Worm (Caenorhabditis elegans) whole organism, late embryonic: ENCODE measurements around the gene F54D8.6.

Experiments
- C08G9.2 ChIP-seq: sonication (generic microtip); optimal IDR thresholded peaks from 2 replicates; lab custom pipeline; 2016; ENCODE audit warnings: mild to moderate bottlenecking, missing genetic modification characterization, moderate library complexity, missing compliant biosample characterization
- C38D4.7 ChIP-seq: fragments of 200-800 bp; sonication (Bioruptor generic); optimal IDR thresholded peaks from 2 replicates; lab custom pipeline; 2018; ENCODE audit warnings: mild to moderate bottlenecking, missing genetic modification characterization, moderate library complexity, missing compliant biosample characterization
- F13H6.1 ChIP-seq: sonication (generic microtip); optimal IDR thresholded peaks from 2 replicates; lab custom pipeline; 2016; ENCODE audit warnings: missing genetic modification characterization, missing compliant biosample characterization
- T23F11.4 ChIP-seq: fragments of 200-800 bp; sonication (Bioruptor generic); optimal IDR thresholded peaks from 2 replicates; lab custom pipeline; 2018; ENCODE audit warnings: mild to moderate bottlenecking, missing genetic modification characterization, missing compliant biosample characterization
- Y22D7AL.16 ChIP-seq: sonication (generic microtip); optimal IDR thresholded peaks from 2 replicates; lab custom pipeline; 2016; ENCODE audit warnings: missing genetic modification characterization, missing compliant biosample characterization
- ahr-1 ChIP-seq: sonication (generic microtip); optimal IDR thresholded peaks from 2 replicates; lab custom pipeline; 2016; ENCODE audit warnings: missing genetic modification characterization, missing compliant biosample characterization
- ceh-18 ChIP-seq: sonication (generic microtip); optimal IDR thresholded peaks from 2 replicates; lab custom pipeline; 2016; ENCODE audit warnings: missing genetic modification characterization, missing compliant biosample characterization
- ceh-19 ChIP-seq: fragments of 200-800 bp; sonication (Bioruptor generic); optimal IDR thresholded peaks from 2 replicates; lab custom pipeline; 2018; ENCODE audit warnings: mild to moderate bottlenecking, missing genetic modification characterization, missing compliant biosample characterization
- ceh-2 ChIP-seq: sonication (generic microtip); optimal IDR thresholded peaks from 2 replicates; lab custom pipeline; 2016; ENCODE audit warnings: missing genotype, missing genetic modification characterization, missing compliant biosample characterization
- ceh-30 ChIP-seq: fragments of 150-350 bp; optimal IDR thresholded peaks from 2 replicates; lab custom pipeline; 2014; ENCODE audit warnings: missing biosample characterization, missing genetic modification characterization
- ceh-31 ChIP-seq: sonication (generic microtip); optimal IDR thresholded peaks from 2 replicates; lab custom pipeline; 2016; ENCODE audit warnings: missing genetic modification characterization, missing compliant biosample characterization
- ceh-34 ChIP-seq: sonication (generic microtip); optimal IDR thresholded peaks from 2 replicates; lab custom pipeline; 2016; ENCODE audit warnings: mild to moderate bottlenecking, missing genetic modification characterization, missing compliant biosample characterization
- ceh-6 ChIP-seq: fragments of 200-800 bp; sonication (Bioruptor generic); optimal IDR thresholded peaks from 2 replicates; lab custom pipeline; 2018; ENCODE audit warnings: mild to moderate bottlenecking, missing genetic modification characterization, missing compliant biosample characterization
- che-1 ChIP-seq: sonication (generic microtip); optimal IDR thresholded peaks from 2 replicates; lab custom pipeline; 2016; ENCODE audit warnings: mild to moderate bottlenecking, missing genetic modification characterization, missing compliant biosample characterization
- ets-4 ChIP-seq: sonication (generic microtip); optimal IDR thresholded peaks from 2 replicates; lab custom pipeline; 2016; ENCODE audit warnings: missing genetic modification characterization, missing compliant biosample characterization
- fax-1 ChIP-seq: sonication (generic microtip); optimal IDR thresholded peaks from 2 replicates; lab custom pipeline; 2016; ENCODE audit warnings: missing genotype, missing genetic modification characterization, missing compliant biosample characterization
- fkh-10 ChIP-seq: fragments of 150-350 bp; optimal IDR thresholded peaks from 2 replicates; lab custom pipeline; 2014; ENCODE audit warnings: missing biosample characterization, missing genetic modification reagents, missing genetic modification characterization
- fkh-6 ChIP-seq: sonication (generic microtip); optimal IDR thresholded peaks from 2 replicates; lab custom pipeline; 2016; ENCODE audit warnings: missing genetic modification characterization, missing compliant biosample characterization
- gmeb-2 ChIP-seq: sonication (generic microtip); optimal IDR thresholded peaks from 2 replicates; lab custom pipeline; 2016; ENCODE audit warnings: missing genetic modification characterization, inconsistent platforms, missing compliant biosample characterization
- hlh-30 ChIP-seq: sonication (generic microtip); optimal IDR thresholded peaks from 2 replicates; lab custom pipeline; 2017; ENCODE audit warnings: antibody characterized with exemption, missing genetic modification characterization, missing compliant biosample characterization; ENCODE audit not compliant: insufficient read depth
- hlh-6 ChIP-seq: sonication (generic microtip); optimal IDR thresholded peaks from 2 replicates; lab custom pipeline; 2016; ENCODE audit warnings: missing genotype, missing genetic modification characterization, missing compliant biosample characterization
- hlh-8 ChIP-seq: sonication (generic microtip); optimal IDR thresholded peaks from 2 replicates; lab custom pipeline; 2016; ENCODE audit warnings: missing genotype, missing genetic modification characterization, missing compliant biosample characterization
- lin-11 ChIP-seq: fragments of 200-800 bp; sonication (Bioruptor generic); optimal IDR thresholded peaks from 2 replicates; lab custom pipeline; 2018; ENCODE audit warnings: mild to moderate bottlenecking, missing genetic modification characterization, missing compliant biosample characterization
- madf-2 ChIP-seq: sonication (generic microtip); optimal IDR thresholded peaks from 2 replicates; lab custom pipeline; 2017; ENCODE audit warnings: missing genetic modification characterization, missing compliant biosample characterization
- nfya-1 ChIP-seq: sonication (generic microtip); optimal IDR thresholded peaks from 2 replicates; lab custom pipeline; 2017; ENCODE audit warnings: missing genetic modification characterization, mild to moderate bottlenecking, missing compliant biosample characterization, antibody characterized with exemption, moderate library complexity
- npax-4 ChIP-seq: sonication (generic microtip); optimal IDR thresholded peaks from 2 replicates; lab custom pipeline; 2016; ENCODE audit warnings: missing genetic modification characterization, missing compliant biosample characterization
- odd-2 ChIP-seq: sonication (generic microtip); optimal IDR thresholded peaks from 2 replicates; lab custom pipeline; 2017; ENCODE audit warnings: antibody characterized with exemption, mild to moderate bottlenecking, missing genetic modification characterization, missing compliant biosample characterization
- pag-3 ChIP-seq: sonication (generic microtip); optimal IDR thresholded peaks from 2 replicates; lab custom pipeline; 2016; ENCODE audit warnings: missing compliant biosample characterization, missing genetic modification characterization, borderline replicate concordance
- pha-2 ChIP-seq: sonication (generic microtip); optimal IDR thresholded peaks from 2 replicates; lab custom pipeline; 2017; ENCODE audit warnings: mild to moderate bottlenecking, missing genetic modification characterization, missing compliant biosample characterization
- pqm-1 ChIP-seq: sonication (generic microtip); optimal IDR thresholded peaks from 2 replicates; lab custom pipeline; 2016; ENCODE audit warnings: missing genetic modification characterization, missing compliant biosample characterization
- pros-1 ChIP-seq: fragments of 150-350 bp; optimal IDR thresholded peaks from 2 replicates; lab custom pipeline; 2014; ENCODE audit warnings: missing biosample characterization, missing genetic modification reagents, missing genetic modification characterization
- ref-2 ChIP-seq: sonication (generic microtip); optimal IDR thresholded peaks from 2 replicates; lab custom pipeline; 2016; ENCODE audit warnings: missing genetic modification characterization, missing compliant biosample characterization
- rnt-1 ChIP-seq: sonication (generic microtip); optimal IDR thresholded peaks from 2 replicates; lab custom pipeline; 2016; ENCODE audit warnings: missing genetic modification characterization, missing compliant biosample characterization
- sdc-2 ChIP-seq: sonication (generic microtip); optimal IDR thresholded peaks from 2 replicates; lab custom pipeline; 2016; ENCODE audit warnings: missing genotype, missing genetic modification characterization, missing compliant biosample characterization
- sox-2 ChIP-seq: fragments of 200-800 bp; sonication (Bioruptor generic); IDR thresholded peaks from 2 replicates; pipeline ENCODE4 v1.3.6; 2022; ENCODE audit warnings: missing genetic modification reagents, missing genetic modification characterization, missing compliant biosample characterization
- tbx-2 ChIP-seq: sonication (generic microtip); optimal IDR thresholded peaks from 2 replicates; lab custom pipeline; 2016; ENCODE audit warnings: missing genetic modification characterization, missing compliant biosample characterization
- tbx-7 ChIP-seq: sonication (generic microtip); optimal IDR thresholded peaks from 2 replicates; lab custom pipeline; 2016; ENCODE audit warnings: missing genotype, missing genetic modification characterization, missing compliant biosample characterization
- ttx-3 ChIP-seq: sonication (generic microtip); optimal IDR thresholded peaks from 2 replicates; lab custom pipeline; 2016; ENCODE audit warnings: missing genetic modification reagents, missing genetic modification characterization, missing compliant biosample characterization
- unc-42 ChIP-seq: sonication (generic microtip); optimal IDR thresholded peaks from 2 replicates; lab custom pipeline; 2016; ENCODE audit warnings: missing genotype, missing genetic modification characterization, missing compliant biosample characterization
- unc-55 ChIP-seq: sonication (generic microtip); optimal IDR thresholded peaks from 2 replicates; lab custom pipeline; 2017; ENCODE audit warnings: missing biosample characterization, missing genetic modification reagents, missing genetic modification characterization
- unc-86 ChIP-seq: sonication (generic microtip); optimal IDR thresholded peaks from 2 replicates; lab custom pipeline; 2016; ENCODE audit warnings: missing genetic modification characterization, missing compliant biosample characterization
- zip-5 ChIP-seq: sonication (generic microtip); optimal IDR thresholded peaks from 2 replicates; lab custom pipeline; 2016; ENCODE audit warnings: missing genetic modification characterization, missing compliant biosample characterization

The F54D8.6 gene

ce11 chrIII:5108746-5109145 is 6.0 kb downstream of the F54D8.6 start:
- no peak for TF ChIP-seq ahr-1
- TF ChIP-seq nfya-1 (tag; lab: Kevin White, UChicago): peak; percentile 55
- no peak for TF ChIP-seq fkh-10 (GFP tag; lab: Kevin White, UChicago)
- no peak for TF ChIP-seq ceh-19 (GFP tag; lab: Kevin White, UChicago)
- TF ChIP-seq ceh-18 (tag; lab: Kevin White, UChicago): peak; percentile 26
- no peak for TF ChIP-seq pag-3 (tag; lab: Kevin White, UChicago)
- no peak for TF ChIP-seq Y22D7AL.16 (tag; lab: Kevin White, UChicago)
- TF ChIP-seq ceh-2 (tag; lab: Kevin White, UChicago): peak; percentile 61
- peak; percentile 63 for TF ChIP-seq tbx-2 (tag; lab: Kevin White, UChicago)
- TF ChIP-seq C08G9.2: peak; percentile 77
- TF ChIP-seq C38D4.7 (GFP tag; lab: Kevin White, UChicago): no peak
- TF ChIP-seq ceh-34 (tag; lab: Kevin White, UChicago): peak; percentile 5
- no peak for TF ChIP-seq fax-1
- TF ChIP-seq hlh-30 (tag; lab: Kevin White, UChicago): no peak
- TF ChIP-seq madf-2 (tag; lab: Kevin White, UChicago): no peak
- TF ChIP-seq zip-5 (tag; lab: Kevin White, UChicago): peak; percentile 27
- TF ChIP-seq pqm-1 (tag; lab: Kevin White, UChicago): no peak
- peak; percentile 87 for TF ChIP-seq ceh-31 (tag; lab: Kevin White, UChicago)
- TF ChIP-seq F13H6.1 (tag; lab: Kevin White, UChicago): peak; percentile 6
- peak; percentile 24 for TF ChIP-seq rnt-1 (tag; lab: Kevin White, UChicago)
- TF ChIP-seq ref-2 (tag; lab: Kevin White, UChicago): peak; percentile 26
- TF ChIP-seq hlh-8 (tag; lab: Kevin White, UChicago): peak; percentile 67
- TF ChIP-seq che-1 (tag; lab: Kevin White, UChicago): no peak
- peak; percentile 57 for TF ChIP-seq unc-42
- TF ChIP-seq tbx-7: peak; percentile 35
- TF ChIP-seq pha-2 (tag; lab: Kevin White, UChicago): no peak
- peak; percentile 85 for TF ChIP-seq ets-4 (tag; lab: Kevin White, UChicago)
- no peak for TF ChIP-seq sdc-2 (tag; lab: Kevin White, UChicago)

ce11 chrIII:5109401-5109800 is 6.6 kb downstream of the F54D8.6 start, which contains the start of gene sax-2:
TSS of gene sax-2 (plus strand) at chrIII:5109701.
- TF ChIP-seq fkh-6 (tag; lab: Kevin White, UChicago) (no peak), ets-4 (tag; lab: Kevin White, UChicago) (no peak), sox-2 (GFP tag; lab: Robert Waterston, UW) (no peak), hlh-6 (no peak), npax-4 (tag; lab: Kevin White, UChicago) (no peak), pros-1 (no peak), tbx-2 (tag; lab: Kevin White, UChicago) (no peak), unc-86 (tag; lab: Kevin White, UChicago) (no peak), ceh-6 (GFP tag; lab: Kevin White, UChicago) (no peak), ttx-3 (tag; lab: Kevin White, UChicago) (no peak), nfya-1 (tag; lab: Kevin White, UChicago) (no peak), odd-2 (tag; lab: Kevin White, UChicago) (no peak), ceh-34 (tag; lab: Kevin White, UChicago) (no peak), Y22D7AL.16 (tag; lab: Kevin White, UChicago) (no peak), ref-2 (tag; lab: Kevin White, UChicago) (no peak)

- no peak for TF ChIP-seq T23F11.4 (GFP tag; lab: Kevin White, UChicago)
- TF ChIP-seq pqm-1 (tag; lab: Kevin White, UChicago): no peak
- TF ChIP-seq unc-55 (GFP tag; lab: Kevin White, UChicago): no peak
- no peak for TF ChIP-seq fkh-10 (GFP tag; lab: Kevin White, UChicago)
- TF ChIP-seq ceh-30 (tag; lab: Kevin White, UChicago): no peak
- no peak for TF ChIP-seq ahr-1
- TF ChIP-seq pha-2 (tag; lab: Kevin White, UChicago): no peak
- TF ChIP-seq gmeb-2 (tag; lab: Kevin White, UChicago): no peak
- no peak for TF ChIP-seq sox-2 (GFP tag; lab: Robert Waterston, UW)
- TF ChIP-seq hlh-8 (tag; lab: Kevin White, UChicago): no peak
- no peak for TF ChIP-seq F13H6.1 (tag; lab: Kevin White, UChicago)
- no peak for TF ChIP-seq unc-86 (tag; lab: Kevin White, UChicago)
- no peak for TF ChIP-seq lin-11 (tag; lab: Kevin White, UChicago)
Measured at ce11 chrIII:5112399-5112798, 9.6 kb downstream of the F54D8.6 start.
